Fruit fly (Drosophila melanogaster): ENCODE data around the gene CenG1A.

Gene CenG1A

dm6 chr2L:13904331-13904911 lies 69.1 kb downstream of the CenG1A start, which contains the start of gene Smg5:
TSS of gene Smg5 (minus strand) at chr2L:13904661.
- TF ChIP-seq Met (GFP tag; optimal IDR thresholded peaks at IDR 0.05) (peak; percentile 81), CG11762 (GFP tag; optimal IDR thresholded peaks at IDR 0.05; ENCODE audit: insufficient read depth) (peak; percentile 28), Sox14 (GFP tag; optimal IDR thresholded peaks at IDR 0.05) (peak; percentile 99), fkh (GFP tag; optimal IDR thresholded peaks at IDR 0.05) (peak; percentile 58), CG6792 (GFP tag; optimal IDR thresholded peaks at IDR 0.05) (peak; percentile 80), CG7368 (GFP tag; optimal IDR thresholded peaks at IDR 0.05) (peak; percentile 72), net (GFP tag; optimal IDR thresholded peaks at IDR 0.05) (peak; percentile 73), lz (GFP tag; optimal IDR thresholded peaks at IDR 0.05) (peak; percentile 92), Sox15 (GFP tag; optimal IDR thresholded peaks at IDR 0.05) (peak; percentile 86), Hr38 (GFP tag; optimal IDR thresholded peaks at IDR 0.05) (no peak), topi (GFP tag; optimal IDR thresholded peaks at IDR 0.05) (peak; percentile 87), fd59A (GFP tag; optimal IDR thresholded peaks at IDR 0.05) (peak; percentile 58), CG34406 (GFP tag; optimal IDR thresholded peaks at IDR 0.05) (peak; percentile 69), CG16779 (tag; optimal IDR thresholded peaks at IDR 0.05) (no peak), CG11294 (GFP tag; IDR thresholded peaks at IDR 0.05) (peak; percentile 80), spab (GFP tag; optimal IDR thresholded peaks at IDR 0.05) (no peak), CG1621 (tag; optimal IDR thresholded peaks at IDR 0.05) (no peak), Eip93F (GFP tag; optimal IDR thresholded peaks at IDR 0.05) (no peak), Gug (GFP tag; IDR thresholded peaks at IDR 0.05) (peak; percentile 72), CG6808 (GFP tag; optimal IDR thresholded peaks at IDR 0.05) (no peak), ss (GFP tag; optimal IDR thresholded peaks at IDR 0.05) (peak; percentile 45 to 51), Eip78C (GFP tag) (peak; percentile 81), Hr4 (GFP tag; optimal IDR thresholded peaks at IDR 0.05) (peak; percentile 89), cyc (GFP tag; optimal IDR thresholded peaks at IDR 0.05) (peak; percentile 91), eg (GFP tag; IDR thresholded peaks at IDR 0.05) (peak; percentile 90), dac (GFP tag; optimal IDR thresholded peaks at IDR 0.05) (peak; percentile 89), CG6276 (GFP tag; optimal IDR thresholded peaks at IDR 0.05) (peak; percentile 31), Lpt (GFP tag; optimal IDR thresholded peaks at IDR 0.05) (peak; percentile 62), fd85E (GFP tag; optimal IDR thresholded peaks at IDR 0.05) (peak; percentile 67), CG32006 (GFP tag; optimal IDR thresholded peaks at IDR 0.05) (no peak), CG9139 (GFP tag; optimal IDR thresholded peaks at IDR 0.05) (no peak), CG6163 (GFP tag; IDR thresholded peaks at IDR 0.05) (peak; percentile 91), CG4318 (GFP tag; optimal IDR thresholded peaks at IDR 0.05) (no peak), salr (GFP tag; optimal IDR thresholded peaks at IDR 0.05) (peak; percentile 60 to 78), Smox (GFP tag; optimal IDR thresholded peaks at IDR 0.05) (no peak), Blimp-1 (GFP tag; optimal IDR thresholded peaks at IDR 0.05) (peak; percentile 12), svp (GFP tag) (peak; percentile 92), pdm3 (GFP tag; optimal IDR thresholded peaks at IDR 0.05) (no peak), vri (GFP tag; optimal IDR thresholded peaks at IDR 0.05) (peak; percentile 59), Ets96B (tag; optimal IDR thresholded peaks at IDR 0.05) (peak; percentile 57), CG15336 (GFP tag; IDR thresholded peaks at IDR 0.05) (peak; percentile 53), OdsH (GFP tag; optimal IDR thresholded peaks at IDR 0.05) (no peak), CG11902 (GFP tag; optimal IDR thresholded peaks at IDR 0.05) (peak; percentile 79), esn (GFP tag; optimal IDR thresholded peaks at IDR 0.05) (peak; percentile 91), Ets21C (GFP tag; optimal IDR thresholded peaks at IDR 0.05) (peak; percentile 89), dsx (GFP tag; optimal IDR thresholded peaks at IDR 0.05; ENCODE audit: poor library complexity, severe bottlenecking) (peak; percentile 33), CG8119 (GFP tag; IDR thresholded peaks at IDR 0.05) (peak; percentile 58), Eip75B (GFP tag; optimal IDR thresholded peaks at IDR 0.05) (no peak), CG3032 (tag; optimal IDR thresholded peaks at IDR 0.05) (peak; percentile 70), Hr39 (GFP tag; optimal IDR thresholded peaks at IDR 0.05) (peak; percentile 93), achi (GFP tag; optimal IDR thresholded peaks at IDR 0.05) (no peak), CG3919 (GFP tag; optimal IDR thresholded peaks at IDR 0.05) (no peak)

Data from whole organism, prepupa.